Fruit fly (Drosophila melanogaster) whole organism, prepupa: ENCODE results near the gene CG15239.
A peak's percentile ranks its signal among the peaks of the same experiment; 100 is the strongest.

Source experiments
- CG10631 ChIP-seq: fragments of 200-800 bp; sonication (Bioruptor generic); optimal IDR thresholded peaks from 2 replicates; lab custom pipeline; 2016; ENCODE audit warnings: missing biosample characterization, missing genetic modification characterization
- CG11294 ChIP-seq: fragments of 200-800 bp; sonication (Bioruptor generic); IDR thresholded peaks from 2 replicates; pipeline ENCODE4 v1.3.6; 2022; ENCODE audit warnings: missing biosample characterization, missing genetic modification characterization
- CG11762 ChIP-seq: fragments of 200-800 bp; sonication (Bioruptor generic); optimal IDR thresholded peaks from 3 replicates; lab custom pipeline; 2016; ENCODE audit warnings: missing biosample characterization, missing genetic modification characterization; ENCODE audit not compliant: insufficient read depth
- CG1621 ChIP-seq: fragments of 200-800 bp; sonication (Bioruptor generic); optimal IDR thresholded peaks from 3 replicates; lab custom pipeline; 2018; ENCODE audit warnings: missing biosample characterization, mild to moderate bottlenecking, missing genetic modification characterization
- CG3032 ChIP-seq: fragments of 200-800 bp; optimal IDR thresholded peaks from 2 replicates; lab custom pipeline; 2019; ENCODE audit warnings: missing biosample characterization, mild to moderate bottlenecking, missing genetic modification characterization, moderate library complexity
- CG31627 ChIP-seq: fragments of 200-800 bp; sonication (Bioruptor generic); optimal IDR thresholded peaks from 3 replicates; lab custom pipeline; 2016; ENCODE audit warnings: missing biosample characterization, missing genetic modification characterization
- CG3919 ChIP-seq: fragments of 200-800 bp; sonication (Bioruptor generic); optimal IDR thresholded peaks from 3 replicates; lab custom pipeline; 2016; ENCODE audit warnings: missing biosample characterization, missing genetic modification characterization
- CG6163 ChIP-seq: fragments of 200-800 bp; sonication (Bioruptor generic); IDR thresholded peaks from 3 replicates; pipeline ENCODE4 v1.3.6; 2022; ENCODE audit warnings: missing biosample characterization, missing genetic modification characterization
- CG6792 ChIP-seq: fragments of 200-800 bp; sonication (Bioruptor generic); optimal IDR thresholded peaks from 3 replicates; lab custom pipeline; 2016; ENCODE audit warnings: missing biosample characterization, missing genetic modification characterization
- CG6808 ChIP-seq: fragments of 200-800 bp; sonication (Bioruptor generic); optimal IDR thresholded peaks from 3 replicates; lab custom pipeline; 2017; ENCODE audit warnings: missing biosample characterization, missing genetic modification characterization, mild to moderate bottlenecking, moderate library complexity, missing genetic modification reagents
- CG6854 ChIP-seq: fragments of 200-800 bp; sonication (Bioruptor generic); optimal IDR thresholded peaks from 2 replicates; lab custom pipeline; 2017; ENCODE audit warnings: missing biosample characterization, mild to moderate bottlenecking, missing genetic modification characterization
- CG7368 ChIP-seq: fragments of 200-800 bp; sonication (Bioruptor generic); optimal IDR thresholded peaks from 3 replicates; lab custom pipeline; 2016; ENCODE audit warnings: missing biosample characterization, missing genetic modification characterization
- CG8319 ChIP-seq: fragments of 200-800 bp; sonication (Bioruptor generic); optimal IDR thresholded peaks from 3 replicates; lab custom pipeline; 2016; ENCODE audit warnings: missing biosample characterization, missing genetic modification characterization
- CG8632 ChIP-seq: fragments of 200-800 bp; sonication (Bioruptor generic); optimal IDR thresholded peaks from 3 replicates; lab custom pipeline; 2016; ENCODE audit warnings: missing biosample characterization, missing genetic modification characterization
- CG9139 ChIP-seq: fragments of 200-800 bp; sonication (Bioruptor generic); optimal IDR thresholded peaks from 3 replicates; lab custom pipeline; 2017; ENCODE audit warnings: missing biosample characterization, mild to moderate bottlenecking, missing genetic modification characterization
- Eip75B ChIP-seq: fragments of 200-800 bp; sonication (Bioruptor generic); optimal IDR thresholded peaks from 3 replicates; lab custom pipeline; 2016; ENCODE audit warnings: missing biosample characterization, missing genetic modification characterization
- Eip78C ChIP-seq: fragments of 200-800 bp; sonication (Bioruptor generic); peaks from one replicate; lab custom pipeline; 2016; ENCODE audit warnings: missing biosample characterization, missing genetic modification characterization
- Eip93F ChIP-seq: fragments of 200-800 bp; sonication (Bioruptor generic); optimal IDR thresholded peaks from 2 replicates; lab custom pipeline; 2016; ENCODE audit warnings: missing biosample characterization, mild to moderate bottlenecking, missing genetic modification characterization
- Gug ChIP-seq: fragments of 200-800 bp; sonication (Bioruptor generic); IDR thresholded peaks from 2 replicates; pipeline ENCODE4 v1.3.6; 2022; ENCODE audit warnings: missing biosample characterization, missing genetic modification characterization
- Hr39 ChIP-seq: fragments of 200-800 bp; sonication (Bioruptor generic); optimal IDR thresholded peaks from 2 replicates; lab custom pipeline; 2016; ENCODE audit warnings: missing biosample characterization, missing genetic modification characterization
- Lpt ChIP-seq: fragments of 200-800 bp; sonication (Bioruptor generic); optimal IDR thresholded peaks from 3 replicates; lab custom pipeline; 2016; ENCODE audit warnings: missing biosample characterization, missing genetic modification characterization
- Met ChIP-seq: fragments of 200-800 bp; sonication (Bioruptor generic); optimal IDR thresholded peaks from 3 replicates; lab custom pipeline; 2016; ENCODE audit warnings: missing biosample characterization, missing genetic modification characterization
- Sox102F ChIP-seq: fragments of 200-800 bp; sonication (Bioruptor generic); optimal IDR thresholded peaks from 2 replicates; lab custom pipeline; 2016; ENCODE audit warnings: missing biosample characterization, mild to moderate bottlenecking, missing genetic modification characterization
- Sox15 ChIP-seq: fragments of 200-800 bp; sonication (Bioruptor generic); optimal IDR thresholded peaks from 3 replicates; lab custom pipeline; 2016; ENCODE audit warnings: missing biosample characterization, missing genetic modification characterization
- achi ChIP-seq: fragments of 200-800 bp; sonication (Bioruptor generic); optimal IDR thresholded peaks from 3 replicates; lab custom pipeline; 2016; ENCODE audit warnings: missing biosample characterization, missing genetic modification characterization
- acj6 ChIP-seq: fragments of 200-800 bp; sonication (Bioruptor generic); optimal IDR thresholded peaks from 3 replicates; lab custom pipeline; 2016; ENCODE audit warnings: missing biosample characterization, missing genetic modification characterization
- dac ChIP-seq: fragments of 200-800 bp; sonication (Bioruptor generic); optimal IDR thresholded peaks from 2 replicates; lab custom pipeline; 2017; ENCODE audit warnings: missing biosample characterization, mild to moderate bottlenecking, missing genetic modification characterization
- eg ChIP-seq: fragments of 200-800 bp; sonication (Bioruptor generic); IDR thresholded peaks from 3 replicates; pipeline ENCODE4 v1.3.6; 2022; ENCODE audit warnings: missing biosample characterization, missing genetic modification characterization
- esn ChIP-seq: fragments of 200-800 bp; sonication (Bioruptor generic); optimal IDR thresholded peaks from 2 replicates; lab custom pipeline; 2016; ENCODE audit warnings: missing biosample characterization, mild to moderate bottlenecking, missing genetic modification characterization, moderate library complexity
- fd59A ChIP-seq: fragments of 200-800 bp; sonication (Bioruptor generic); optimal IDR thresholded peaks from 2 replicates; lab custom pipeline; 2017; ENCODE audit warnings: missing biosample characterization, mild to moderate bottlenecking, missing genetic modification characterization, missing genetic modification reagents
- lz ChIP-seq: fragments of 200-800 bp; sonication (Bioruptor generic); optimal IDR thresholded peaks from 3 replicates; lab custom pipeline; 2016; ENCODE audit warnings: missing biosample characterization, missing genetic modification characterization
- pdm3 ChIP-seq: fragments of 200-800 bp; sonication (Bioruptor generic); optimal IDR thresholded peaks from 3 replicates; lab custom pipeline; 2016; ENCODE audit warnings: missing biosample characterization, missing genetic modification characterization
- spab ChIP-seq: fragments of 200-800 bp; sonication (Bioruptor generic); optimal IDR thresholded peaks from 2 replicates; lab custom pipeline; 2017; ENCODE audit warnings: missing biosample characterization, mild to moderate bottlenecking, missing genetic modification characterization, missing genetic modification reagents
- ss ChIP-seq, 2 experiments: fragments of 200-800 bp; sonication (Bioruptor generic); optimal IDR thresholded peaks; 2 replicates in 1 of 2; 3 replicates in 1 of 2; lab custom pipeline; 2017 to 2018; ENCODE audit warnings: mild to moderate bottlenecking in 2 of 2, missing biosample characterization in 2 of 2, missing genetic modification characterization in 2 of 2, moderate library complexity in 1 of 2
- svp ChIP-seq: fragments of 200-800 bp; sonication (Bioruptor generic); peaks from one replicate; lab custom pipeline; 2016; ENCODE audit warnings: missing biosample characterization, missing genetic modification characterization
- topi ChIP-seq: fragments of 200-800 bp; sonication (Bioruptor generic); optimal IDR thresholded peaks from 3 replicates; lab custom pipeline; 2016; ENCODE audit warnings: missing biosample characterization, missing genetic modification characterization
- vri ChIP-seq: fragments of 200-800 bp; sonication (Bioruptor generic); optimal IDR thresholded peaks from 3 replicates; lab custom pipeline; 2016; ENCODE audit warnings: missing biosample characterization, mild to moderate bottlenecking, missing genetic modification characterization

Gene CG15239

dm6 chrX:3861183-3861582, 22.8 kb upstream of the CG15239 start:
- TF ChIP-seq CG3032 (tag; lab: Kevin White, UChicago) (no peak), Eip78C (GFP tag; lab: Kevin White, UChicago) (peak; percentile 20), CG7368 (no peak), acj6 (no peak), Lpt (GFP tag; lab: Kevin White, UChicago) (no peak), CG8319 (GFP tag; lab: Kevin White, UChicago) (no peak), achi (GFP tag; lab: Kevin White, UChicago) (no peak)

DNA sequence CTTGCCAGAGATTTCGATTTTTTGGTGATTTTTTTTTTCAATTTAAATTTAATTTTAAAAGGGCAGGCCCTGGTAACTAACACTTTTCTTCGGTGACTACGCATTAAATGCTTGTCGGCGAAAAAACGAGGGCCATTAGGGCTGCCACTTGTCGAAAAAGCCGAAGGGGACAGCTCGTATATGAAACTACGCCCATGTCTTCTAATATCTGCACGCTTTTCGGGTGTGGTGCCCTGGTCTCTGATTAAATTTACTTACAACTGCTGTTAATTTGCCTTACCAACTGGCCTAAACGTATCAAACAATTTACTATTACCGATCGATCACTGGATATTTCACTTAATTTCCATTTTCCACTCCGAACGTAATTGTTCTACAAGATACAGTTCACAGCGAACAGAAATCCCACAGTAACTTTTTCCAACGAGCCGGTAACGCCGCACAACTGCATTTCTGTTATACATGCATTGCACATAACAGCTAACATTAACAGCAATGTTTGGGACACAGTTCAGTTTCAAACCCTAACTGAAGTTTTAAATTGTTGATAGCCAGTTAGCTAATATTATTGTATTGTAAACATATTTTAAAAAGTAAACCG, 21.5 kb upstream of the CG15239 start:
- TF ChIP-seq CG8632 (GFP tag; lab: Kevin White, UChicago) (no peak), CG11294 (GFP tag; lab: Robert Waterston, UW) (no peak), fd59A (GFP tag; lab: Kevin White, UChicago) (no peak), CG31627 (no peak), CG10631 (peak; percentile 1), Eip93F (GFP tag; lab: Kevin White, UChicago) (no peak), ss (GFP tag; optimal IDR thresholded peaks at IDR 0.05; lab: Kevin White, UChicago) (no peak), CG9139 (no peak), esn (GFP tag; lab: Kevin White, UChicago) (peak; percentile 6), CG1621 (tag; lab: Kevin White, UChicago) (no peak), topi (GFP tag; lab: Kevin White, UChicago) (no peak), svp (GFP tag; lab: Kevin White, UChicago) (no peak), Met (GFP tag; lab: Kevin White, UChicago) (no peak), spab (GFP tag; lab: Kevin White, UChicago) (no peak), CG7368 (no peak), CG11762 (GFP tag; lab: Kevin White, UChicago) (no peak), achi (GFP tag; lab: Kevin White, UChicago) (no peak), Gug (no peak), CG6808 (no peak), CG6854 (GFP tag; lab: Kevin White, UChicago) (no peak), CG3032 (tag; lab: Kevin White, UChicago) (no peak), acj6 (peak; percentile 4), CG3919 (GFP tag; lab: Kevin White, UChicago) (peak; percentile 14), Eip75B (GFP tag; lab: Kevin White, UChicago) (no peak), dac (GFP tag; lab: Kevin White, UChicago) (no peak), pdm3 (GFP tag; lab: Kevin White, UChicago) (no peak), Sox102F (GFP tag; lab: Kevin White, UChicago) (no peak), Eip78C (GFP tag; lab: Kevin White, UChicago) (peak; percentile 70), CG6792 (GFP tag; lab: Kevin White, UChicago) (peak; percentile 1), lz (GFP tag; lab: Kevin White, UChicago) (peak; percentile 0)

DNA sequence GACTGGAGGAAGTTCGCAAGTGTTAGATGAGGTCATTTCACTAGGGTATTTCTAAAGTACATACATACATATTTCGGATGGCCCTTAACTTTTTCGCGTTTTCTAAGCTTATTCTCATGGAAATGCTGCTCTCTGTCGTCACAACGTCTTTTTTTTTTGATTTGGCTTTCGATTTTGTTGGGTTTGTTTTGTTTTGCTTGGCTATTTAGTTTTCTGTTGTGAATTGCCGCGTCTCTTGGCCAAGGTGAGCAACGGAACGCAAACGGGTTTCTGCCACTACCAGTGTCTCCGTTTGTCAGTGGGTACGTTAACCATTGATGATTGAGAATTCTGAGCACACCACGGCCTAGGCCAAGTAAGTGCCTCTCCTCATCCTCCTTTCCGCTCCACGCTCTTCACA, 17.9 kb upstream of the CG15239 start:
- TF ChIP-seq Sox15 (GFP tag; lab: Kevin White, UChicago): no peak
- 0 out of 3 replicates have a peak, but pooled peaks have one; percentile 17 for TF ChIP-seq CG6163
- no peak for TF ChIP-seq fd59A (GFP tag; lab: Kevin White, UChicago)
- no peak for TF ChIP-seq lz (GFP tag; lab: Kevin White, UChicago)
- TF ChIP-seq vri: no peak
- no peak for TF ChIP-seq CG6854 (GFP tag; lab: Kevin White, UChicago)
- TF ChIP-seq CG1621 (tag; lab: Kevin White, UChicago): peak; percentile 19
- no peak for TF ChIP-seq acj6
- no peak for TF ChIP-seq CG8319 (GFP tag; lab: Kevin White, UChicago)
- TF ChIP-seq CG31627: no peak
- TF ChIP-seq CG6808: peak; percentile 37
- no peak for TF ChIP-seq Hr39 (GFP tag; lab: Kevin White, UChicago)
- 0 out of 3 replicates have a peak, but pooled peaks have one; percentile 7 for TF ChIP-seq eg
